Fruit fly (Drosophila melanogaster): ENCODE data around the gene pths.

Gene pths

DNA sequence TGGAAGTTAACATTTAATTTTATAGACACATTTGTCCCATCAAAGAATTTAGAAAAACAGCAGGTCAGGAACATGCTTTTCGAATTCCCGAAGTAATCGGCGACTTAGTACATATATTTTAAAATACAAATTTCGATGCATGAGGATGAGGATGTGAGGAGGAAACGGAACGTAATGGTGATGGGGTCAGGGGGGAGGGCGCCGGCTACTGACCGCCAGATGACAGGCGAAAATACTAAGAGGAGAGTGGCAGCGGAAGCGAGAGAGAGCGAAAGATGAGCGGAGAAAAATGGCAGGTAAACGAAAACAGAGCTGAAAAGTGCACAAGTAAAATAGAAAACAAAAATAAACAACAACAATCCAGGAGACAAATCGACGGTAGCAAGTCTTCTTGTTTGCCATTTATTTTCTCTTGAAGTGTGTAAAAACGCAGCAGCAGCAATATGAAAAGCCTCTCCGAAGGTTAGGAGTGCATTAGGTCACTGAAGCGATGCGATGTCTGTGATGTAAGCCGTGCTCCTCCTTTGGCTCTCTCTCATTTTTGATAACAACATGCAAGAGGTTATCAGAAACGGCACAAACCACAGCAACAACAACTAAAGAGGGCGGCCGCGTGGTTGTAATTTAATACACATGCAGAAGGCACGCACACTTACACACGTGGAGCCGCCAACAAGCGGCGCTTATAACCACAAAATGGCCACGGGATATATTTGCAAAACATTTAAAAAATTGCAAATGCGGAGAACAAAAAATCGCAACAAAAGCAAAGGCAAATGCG is 35.6 kb downstream of the pths start:
- TF ChIP-seq svp (GFP tag) (peak; percentile 100), CG8632 (GFP tag; optimal IDR thresholded peaks at IDR 0.05) (no peak), vri (GFP tag; optimal IDR thresholded peaks at IDR 0.05) (peak; percentile 81)

DNA sequence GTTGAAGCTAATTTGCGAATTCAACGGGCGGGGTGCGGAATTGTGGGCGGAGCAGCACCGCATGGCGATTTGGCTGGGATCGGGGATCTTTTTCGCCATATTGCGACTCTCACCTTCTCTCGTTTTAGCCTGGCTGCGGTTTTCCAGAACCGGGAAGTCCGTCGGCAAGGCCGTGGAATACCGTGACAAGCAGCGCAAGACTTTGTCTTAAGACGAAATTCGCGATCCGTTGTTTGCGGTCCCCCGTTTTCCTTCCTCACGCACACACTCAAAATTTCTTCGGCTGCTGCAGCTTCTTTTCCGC is 36.1 kb downstream of the pths start:
- TF ChIP-seq Eip78C (GFP tag): no peak
- no peak for TF ChIP-seq CG6808 (GFP tag; optimal IDR thresholded peaks at IDR 0.05)
- no peak for TF ChIP-seq Hr39 (GFP tag; optimal IDR thresholded peaks at IDR 0.05)
- TF ChIP-seq CG8319 (GFP tag; optimal IDR thresholded peaks at IDR 0.05): no peak
- TF ChIP-seq pdm3 (GFP tag; optimal IDR thresholded peaks at IDR 0.05): no peak
- TF ChIP-seq CG31627 (GFP tag; optimal IDR thresholded peaks at IDR 0.05): no peak
- TF ChIP-seq CG10631 (GFP tag; optimal IDR thresholded peaks at IDR 0.05): no peak

DNA sequence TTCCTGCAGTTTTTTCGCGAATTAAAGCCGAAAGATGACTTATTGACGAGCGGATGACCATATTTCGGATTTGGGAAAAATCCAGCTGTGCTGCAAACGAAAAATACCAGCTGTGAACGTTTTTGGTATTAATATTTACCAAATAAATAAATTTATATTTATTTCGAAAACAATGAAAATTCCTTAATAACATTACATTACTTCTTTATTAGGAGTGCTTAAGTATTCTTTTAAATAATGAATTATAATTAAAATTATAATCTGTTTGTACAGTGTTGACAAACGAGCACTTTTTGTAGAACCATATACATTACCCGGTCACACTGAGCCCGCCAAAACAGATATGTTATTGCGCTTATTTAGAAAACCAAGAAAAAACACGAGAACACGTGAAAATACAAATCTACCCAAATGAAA is 36.6 kb downstream of the pths start, which contains the start of the genes bur and Mcm10:
TSS of gene bur (minus strand) at position 69 of the 417 bp plus-strand sequence.
TSS of gene Mcm10 (plus strand) at position 319 of the 417 bp plus-strand sequence.
- TF ChIP-seq spab (GFP tag; optimal IDR thresholded peaks at IDR 0.05) (no peak), Eip93F (GFP tag; optimal IDR thresholded peaks at IDR 0.05) (peak; percentile 66)

DNA sequence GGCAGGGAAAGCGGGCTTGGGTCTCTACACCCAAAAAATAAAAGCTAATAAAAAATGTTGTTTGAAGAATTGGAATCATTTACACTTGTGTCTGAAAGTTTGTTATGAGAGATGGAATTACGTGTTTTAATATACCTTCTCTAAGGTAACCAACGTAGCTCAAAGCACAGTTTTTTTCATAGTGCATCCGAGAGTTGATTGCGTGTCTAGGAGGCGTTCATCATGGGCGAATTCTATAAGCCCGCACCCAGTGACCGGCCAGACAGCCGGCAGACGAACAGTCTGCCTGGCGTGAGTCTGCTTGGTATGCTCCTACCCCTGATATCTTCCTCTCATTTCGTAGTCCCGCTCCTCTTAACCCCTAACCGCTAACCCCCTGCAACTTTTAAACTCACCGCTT is 44.7 kb downstream of the pths start:
- TF ChIP-seq CG32006 (GFP tag; optimal IDR thresholded peaks at IDR 0.05): no peak
- peak in 1 of 2 experiments; percentile 52 for TF ChIP-seq ss (GFP tag; optimal IDR thresholded peaks at IDR 0.05)

DNA sequence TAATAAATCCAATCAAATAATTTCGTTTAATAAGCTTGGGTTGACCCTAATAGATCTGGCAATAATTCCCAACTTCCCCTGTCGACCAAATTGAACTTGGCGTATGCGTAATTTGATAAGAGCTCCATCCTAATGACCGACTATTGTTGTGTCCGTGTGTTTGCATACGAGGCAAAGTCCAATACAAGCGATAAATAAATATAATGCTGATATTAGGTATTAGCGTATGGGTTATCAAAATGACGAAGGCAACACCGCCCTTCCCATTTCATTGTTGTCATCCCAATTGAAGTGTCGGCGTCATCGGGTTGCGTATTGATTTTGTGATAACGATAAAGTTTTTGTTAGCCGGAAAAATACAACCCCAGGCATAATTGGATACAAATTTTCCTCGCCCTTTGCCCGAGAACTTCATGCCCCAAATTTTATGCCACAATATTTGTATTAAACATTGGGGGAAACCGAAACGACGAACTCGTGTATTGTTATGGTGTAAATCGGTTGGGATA is 46.3 kb downstream of the pths start:
- TF ChIP-seq CG7368 (GFP tag; optimal IDR thresholded peaks at IDR 0.05): no peak
- TF ChIP-seq CG10669 (GFP tag; optimal IDR thresholded peaks at IDR 0.05): no peak
- TF ChIP-seq Sox14 (GFP tag; optimal IDR thresholded peaks at IDR 0.05): no peak
- TF ChIP-seq fkh (GFP tag; optimal IDR thresholded peaks at IDR 0.05): peak; percentile 50

Measured in whole organism, prepupa.